Worm (Caenorhabditis elegans) whole organism, L3 larva: ENCODE measurements around the gene gcp-2.2.

Source experiments
- R02D3.7 ChIP-seq: fragments of 150-350 bp; optimal IDR thresholded peaks from 2 replicates; lab custom pipeline; 2014; ENCODE audit warnings: missing biosample characterization, missing genetic modification characterization
- aly-2 ChIP-seq: fragments of 150-350 bp; optimal IDR thresholded peaks from 2 replicates; lab custom pipeline; 2014; ENCODE audit warnings: missing biosample characterization, missing genetic modification characterization
- elt-3 ChIP-seq, 3 experiments: fragments of 150-350 bp in 1 of 3; sonication (generic microtip) in 2 of 3; optimal IDR thresholded peaks; 2 replicates in 2 of 3; 4 replicates in 1 of 3; lab custom pipeline; 2014 to 2017; ENCODE audit warnings: missing biosample characterization in 3 of 3, missing genetic modification characterization in 3 of 3
- fos-1 ChIP-seq: fragments of 150-350 bp; optimal IDR thresholded peaks from 2 replicates; lab custom pipeline; 2014; ENCODE audit warnings: missing biosample characterization, missing genetic modification characterization
- lin-39 ChIP-seq: fragments of 150-350 bp; optimal IDR thresholded peaks from 2 replicates; lab custom pipeline; 2018; ENCODE audit warnings: missing biosample characterization, missing genetic modification reagents, missing genetic modification characterization
- mdl-1 ChIP-seq: fragments of 150-350 bp; optimal IDR thresholded peaks from 2 replicates; lab custom pipeline; 2014; ENCODE audit warnings: missing biosample characterization, missing genetic modification characterization
- nfya-1 ChIP-seq: sonication (generic microtip); optimal IDR thresholded peaks from 2 replicates; lab custom pipeline; 2017; ENCODE audit warnings: missing genetic modification characterization, mild to moderate bottlenecking, missing compliant biosample characterization, antibody characterized with exemption, moderate library complexity; ENCODE audit not compliant: insufficient read depth
- nhr-11 ChIP-seq: fragments of 150-350 bp; optimal IDR thresholded peaks from 2 replicates; lab custom pipeline; 2014; ENCODE audit warnings: missing biosample characterization, missing genetic modification characterization
- nhr-12 ChIP-seq: fragments of 150-350 bp; optimal IDR thresholded peaks from 2 replicates; lab custom pipeline; 2014; ENCODE audit warnings: missing biosample characterization, missing genetic modification characterization
- nhr-25 ChIP-seq: sonication (generic microtip); optimal IDR thresholded peaks from 2 replicates; lab custom pipeline; 2017; ENCODE audit warnings: missing biosample characterization, missing genetic modification characterization
- nhr-76 ChIP-seq: fragments of 150-350 bp; sonication (generic microtip); optimal IDR thresholded peaks from 5 replicates; lab custom pipeline; 2014; ENCODE audit warnings: missing biosample characterization, missing genetic modification characterization
- pha-4 ChIP-seq: fragments of 150-350 bp; optimal IDR thresholded peaks from 2 replicates; lab custom pipeline; 2014; ENCODE audit warnings: missing biosample characterization, missing genetic modification reagents, missing genetic modification characterization
- pqm-1 ChIP-seq: fragments of 150-350 bp; optimal IDR thresholded peaks from 2 replicates; lab custom pipeline; 2017; ENCODE audit warnings: missing biosample characterization, missing genetic modification characterization, inconsistent platforms
- unc-62 ChIP-seq: fragments of 150-350 bp; sonication (generic microtip); optimal IDR thresholded peaks from 4 replicates; lab custom pipeline; 2014; ENCODE audit warnings: missing biosample characterization, missing genetic modification reagents, missing genetic modification characterization

ce11 chrX:11517433-11517832 is 20.1 kb upstream of the gcp-2.2 start:
- TF ChIP-seq pha-4 (tag; lab: Kevin White, UChicago): no peak
- TF ChIP-seq mdl-1 (tag; lab: Kevin White, UChicago): no peak
- TF ChIP-seq fos-1 (tag; lab: Kevin White, UChicago): no peak
- TF ChIP-seq lin-39 (tag; lab: Kevin White, UChicago): no peak
- TF ChIP-seq nhr-11 (tag; lab: Kevin White, UChicago): no peak
- no peak for TF ChIP-seq nhr-76 (tag; lab: Kevin White, UChicago)
- no peak for TF ChIP-seq nhr-12 (tag; lab: Kevin White, UChicago)
- no peak for TF ChIP-seq elt-3 (tag; optimal IDR thresholded peaks at IDR 0.05; lab: Kevin White, UChicago)
- no peak for TF ChIP-seq pqm-1 (tag; lab: Kevin White, UChicago)
- TF ChIP-seq nhr-25 (tag; lab: Kevin White, UChicago): no peak
- no peak for TF ChIP-seq unc-62 (GFP tag; lab: Kevin White, UChicago)
- no peak for TF ChIP-seq R02D3.7 (tag; lab: Kevin White, UChicago)
- TF ChIP-seq aly-2 (tag; lab: Kevin White, UChicago): no peak
- TF ChIP-seq nfya-1 (tag; lab: Kevin White, UChicago): no peak
